Fruit fly (Drosophila melanogaster): Measurements from ENCODE around the gene CG42594.

CG42594 gene

DNA sequence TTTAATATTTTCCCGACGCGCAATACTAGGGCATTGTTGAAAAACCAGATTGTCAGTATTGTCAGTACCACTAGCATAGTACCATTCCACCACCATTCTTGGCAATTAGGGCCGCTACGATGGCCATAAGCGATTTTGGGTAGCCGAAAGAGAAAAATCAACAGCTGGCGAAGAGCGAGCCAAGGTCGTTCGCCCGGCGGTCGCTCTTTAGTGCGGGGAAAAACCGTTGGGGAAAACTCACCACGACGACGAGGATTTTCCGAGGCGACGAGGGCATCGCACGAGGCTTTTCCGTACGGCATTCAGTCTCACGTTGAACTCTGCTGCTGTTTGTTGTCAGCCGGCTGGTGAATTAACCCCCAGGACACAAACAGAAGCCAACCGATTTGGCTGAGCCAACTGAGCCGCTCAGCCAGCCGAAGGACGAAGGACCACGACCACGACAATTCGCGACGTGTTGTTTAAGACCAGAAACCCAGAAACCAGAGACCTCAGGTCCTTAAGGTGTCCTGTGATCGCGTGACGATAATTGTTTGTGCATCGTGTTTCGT, at the start of gene CG42594 (continued):
- TF ChIP-seq dmrt99B (tag; optimal IDR thresholded peaks at IDR 0.05), result no peak
- no peak for TF ChIP-seq CG8924 (tag; optimal IDR thresholded peaks at IDR 0.05)
- no peak for TF ChIP-seq tgo (GFP tag; IDR thresholded peaks at IDR 0.05)
- TF ChIP-seq Deaf1 (tag; optimal IDR thresholded peaks at IDR 0.05), result peak; percentile 91
- peak; percentile 74 for TF ChIP-seq scrt (GFP tag; optimal IDR thresholded peaks at IDR 0.05)
- no peak for TF ChIP-seq CG11093 (GFP tag; IDR thresholded peaks at IDR 0.05)
- no peak for TF ChIP-seq CG31388 (GFP tag; optimal IDR thresholded peaks at IDR 0.05)
- no peak for TF ChIP-seq croc (GFP tag; conservative IDR thresholded peaks at IDR 0.05)
- no peak for TF ChIP-seq CG1024 (GFP tag; IDR thresholded peaks at IDR 0.05)
- no peak for TF ChIP-seq Bdp1 (GFP tag; optimal IDR thresholded peaks at IDR 0.05)
- 0 out of 3 replicates have a peak, but pooled peaks have one; percentile 21 for TF ChIP-seq ci (GFP tag; IDR thresholded peaks at IDR 0.05)
- TF ChIP-seq ab (GFP tag; optimal IDR thresholded peaks at IDR 0.05), result no peak
- TF ChIP-seq CG17829 (tag; optimal IDR thresholded peaks at IDR 0.05), result no peak
- no peak for TF ChIP-seq zf30C (GFP tag; optimal IDR thresholded peaks at IDR 0.05)
- TF ChIP-seq CG14667 (GFP tag; IDR thresholded peaks at IDR 0.05), result no peak
- no peak for TF ChIP-seq HLH54F (GFP tag; optimal IDR thresholded peaks at IDR 0.05)
- TF ChIP-seq Nf-YB (GFP tag; optimal IDR thresholded peaks at IDR 0.05), result no peak
- TF ChIP-seq nerfin-1 (tag; optimal IDR thresholded peaks at IDR 0.05), result no peak

DNA sequence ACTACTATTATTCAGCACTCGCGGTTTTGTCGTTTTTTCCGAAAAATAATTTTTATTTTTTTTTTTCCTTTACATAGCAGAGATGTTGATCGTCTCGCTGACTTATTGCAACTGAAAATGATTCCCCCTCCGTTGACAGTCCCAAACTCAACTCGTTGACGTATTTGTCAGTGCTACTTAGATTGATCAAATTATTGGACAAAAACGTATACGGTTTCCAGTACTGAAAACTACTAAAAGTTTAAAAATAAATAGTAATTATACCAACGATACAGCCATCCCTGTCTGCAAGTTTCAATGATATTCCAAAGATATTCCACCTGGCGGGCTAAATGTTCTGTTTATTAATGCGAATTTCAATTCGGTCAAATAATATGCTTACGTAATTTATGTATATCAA, 35.9 kb upstream of the CG42594 start, which contains the start of gene CG2861:
CG2861 (minus strand) TSS at position 101 of the 400 bp plus-strand sequence.
- no peak for TF ChIP-seq Blimp-1 (GFP tag; optimal IDR thresholded peaks at IDR 0.05)
- no peak for TF ChIP-seq Hey (tag; optimal IDR thresholded peaks at IDR 0.05)
- no peak for TF ChIP-seq CG14441 (GFP tag; IDR thresholded peaks at IDR 0.05)
- no peak for TF ChIP-seq tx (GFP tag; optimal IDR thresholded peaks at IDR 0.05)
- no peak for TF ChIP-seq lmd (GFP tag; IDR thresholded peaks at IDR 0.05)
- no peak for TF ChIP-seq CG3407 (GFP tag; optimal IDR thresholded peaks at IDR 0.05)
- TF ChIP-seq CG11504 (tag; optimal IDR thresholded peaks at IDR 0.05), result no peak
- no peak for TF ChIP-seq stwl (tag; optimal IDR thresholded peaks at IDR 0.05)
- TF ChIP-seq mirr (GFP tag; optimal IDR thresholded peaks at IDR 0.05), result no peak
- TF ChIP-seq CG13624 (GFP tag; optimal IDR thresholded peaks at IDR 0.05), result no peak
- TF ChIP-seq HmgZ (tag; optimal IDR thresholded peaks at IDR 0.05), result no peak
- no peak for TF ChIP-seq tio (GFP tag; optimal IDR thresholded peaks at IDR 0.05)
- no peak for TF ChIP-seq esg (GFP tag; conservative IDR thresholded peaks at IDR 0.05)
- no peak for TF ChIP-seq Nf-YC (tag; optimal IDR thresholded peaks at IDR 0.05)
- TF ChIP-seq CG17912 (GFP tag; optimal IDR thresholded peaks at IDR 0.05), result no peak

DNA sequence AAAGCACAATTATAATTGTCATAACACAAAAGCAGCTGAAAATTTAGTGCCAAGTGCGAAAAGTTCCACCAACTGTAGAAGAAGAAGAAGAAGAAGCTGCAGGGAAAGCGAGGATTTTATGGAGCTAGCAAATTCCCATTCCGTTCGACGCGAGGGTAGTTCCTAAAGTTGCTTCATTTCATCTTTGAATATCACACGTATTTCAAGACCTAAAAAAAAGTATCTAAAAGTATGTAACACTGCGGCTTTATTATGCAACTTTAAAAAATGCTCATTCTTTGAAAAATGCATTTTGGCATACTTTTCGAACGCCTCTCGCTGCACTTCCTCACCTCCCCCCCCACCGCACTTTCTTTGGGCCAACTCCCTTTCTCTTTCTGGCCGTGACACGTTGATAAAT, 32.8 kb upstream of the CG42594 start:
- no peak for TF ChIP-seq Sox102F (GFP tag; optimal IDR thresholded peaks at IDR 0.05)
- TF ChIP-seq CG4404 (GFP tag; IDR thresholded peaks at IDR 0.05), result 0 out of 2 replicates have a peak, but pooled peaks have one; percentile 21
- 0 out of 2 replicates have a peak, but pooled peaks have one; percentile 11 for TF ChIP-seq Ada2b (GFP tag; IDR thresholded peaks at IDR 0.05)
- TF ChIP-seq hkb (optimal IDR thresholded peaks at IDR 0.05), result peak; percentile 91
- TF ChIP-seq hkb (GFP tag; IDR thresholded peaks at IDR 0.05), result no peak
- no peak for TF ChIP-seq CG2116 (GFP tag; optimal IDR thresholded peaks at IDR 0.05)
- no peak for TF ChIP-seq Optix (GFP tag; IDR thresholded peaks at IDR 0.05)
- TF ChIP-seq gem (tag; optimal IDR thresholded peaks at IDR 0.05), result peak; percentile 15

Data from whole organism, embryonic.